Fruit fly (Drosophila melanogaster) whole organism: Measurements from ENCODE around the gene Osi11.

Source experiments
- CG8478 ChIP-seq: fragments of >200 bp; optimal IDR thresholded peaks from 2 replicates; lab custom pipeline; 2018; ENCODE audit warnings: inconsistent platforms
- Dll ChIP-seq: fragments of >200 bp; optimal IDR thresholded peaks from 2 replicates; lab custom pipeline; 2017
- EcR ChIP-seq, 2 experiments: fragments of >200 bp; optimal IDR thresholded peaks; 2 replicates each; lab custom pipeline; 2017; ENCODE audit warnings: missing biosample characterization in 2 of 2, missing genetic modification characterization in 2 of 2, missing genetic modification reagents in 2 of 2
- pan ChIP-seq: fragments of >200 bp; optimal IDR thresholded peaks from 2 replicates; lab custom pipeline; 2017
- psq ChIP-seq: fragments of >200 bp; optimal IDR thresholded peaks from 2 replicates; lab custom pipeline; 2017
- usp ChIP-seq: fragments of >200 bp; optimal IDR thresholded peaks from 2 replicates; lab custom pipeline; 2017; ENCODE audit warnings: missing biosample characterization, missing genetic modification characterization, mixed read lengths

Osi11 gene

DNA sequence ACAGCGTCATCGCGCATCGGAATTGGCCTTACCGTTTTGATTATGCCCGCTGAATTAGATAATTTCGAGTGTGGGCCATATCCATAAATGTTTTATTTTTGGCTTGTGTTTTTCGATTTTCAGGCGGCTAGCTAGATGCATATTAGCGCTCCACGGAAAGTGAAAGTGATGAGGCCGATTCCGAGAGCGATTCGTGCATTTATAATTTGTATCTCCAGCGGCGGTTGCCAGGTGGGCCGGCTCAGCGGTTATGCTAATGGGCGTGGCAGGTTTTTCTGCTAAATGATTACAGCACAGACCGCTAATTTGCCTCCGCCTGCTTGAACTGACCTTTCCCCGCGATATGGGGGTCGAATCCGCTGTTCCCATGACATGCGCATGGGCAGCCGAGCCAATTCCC is 23.6 kb downstream of the Osi11 start:
- TF ChIP-seq pan (no peak), CG8478 (lab: Kevin White, UChicago) (no peak), EcR (GFP tag; optimal IDR thresholded peaks at IDR 0.05; lab: Kevin White, UChicago) (no peak)

DNA sequence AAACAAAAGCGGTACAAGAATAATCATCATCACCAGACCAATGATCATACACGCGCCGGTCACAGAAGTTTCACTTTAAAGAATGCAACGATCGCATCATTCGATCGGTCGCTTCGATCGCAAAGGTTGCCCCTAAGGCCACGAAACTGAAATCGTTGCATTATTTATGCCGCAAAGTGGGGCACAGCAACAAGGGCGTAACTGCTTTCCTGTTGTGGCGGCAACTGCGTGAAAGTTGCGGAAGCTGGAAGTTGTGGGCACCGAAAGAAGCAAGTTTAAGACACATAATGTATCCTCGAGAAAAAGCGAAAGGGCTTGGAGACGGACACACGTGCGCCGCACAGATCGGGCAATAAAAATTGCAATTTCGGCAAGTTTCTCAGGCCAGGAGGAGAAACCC is 24.5 kb downstream of the Osi11 start:
- TF ChIP-seq pan: no peak
- TF ChIP-seq Dll (lab: Kevin White, UChicago): peak; percentile 59

DNA sequence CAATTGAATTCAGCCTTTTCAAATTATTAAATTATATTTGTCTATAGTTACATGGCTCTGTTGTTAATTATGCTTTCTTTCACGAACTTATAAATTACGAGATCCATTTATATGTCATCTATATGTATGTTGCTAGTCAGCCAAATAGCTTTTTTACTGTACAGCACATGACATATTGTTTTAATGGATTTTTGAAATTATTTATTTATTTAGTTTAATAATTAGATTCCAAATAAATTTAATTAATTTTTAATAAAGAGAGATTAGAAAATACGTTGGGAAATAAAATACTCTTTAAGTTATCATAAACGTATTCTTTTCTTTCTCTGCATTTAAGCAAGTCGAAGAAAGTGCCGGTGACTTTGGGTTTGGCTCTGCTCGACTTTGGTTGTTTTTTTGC is 27.3 kb downstream of the Osi11 start:
- TF ChIP-seq usp (GFP tag; lab: Kevin White, UChicago): no peak
- TF ChIP-seq CG8478 (lab: Kevin White, UChicago): no peak
- no peak for TF ChIP-seq psq (lab: Kevin White, UChicago)
- no peak for TF ChIP-seq EcR (GFP tag; optimal IDR thresholded peaks at IDR 0.05; lab: Kevin White, UChicago)
- TF ChIP-seq pan: no peak
- no peak for TF ChIP-seq Dll (lab: Kevin White, UChicago)

DNA sequence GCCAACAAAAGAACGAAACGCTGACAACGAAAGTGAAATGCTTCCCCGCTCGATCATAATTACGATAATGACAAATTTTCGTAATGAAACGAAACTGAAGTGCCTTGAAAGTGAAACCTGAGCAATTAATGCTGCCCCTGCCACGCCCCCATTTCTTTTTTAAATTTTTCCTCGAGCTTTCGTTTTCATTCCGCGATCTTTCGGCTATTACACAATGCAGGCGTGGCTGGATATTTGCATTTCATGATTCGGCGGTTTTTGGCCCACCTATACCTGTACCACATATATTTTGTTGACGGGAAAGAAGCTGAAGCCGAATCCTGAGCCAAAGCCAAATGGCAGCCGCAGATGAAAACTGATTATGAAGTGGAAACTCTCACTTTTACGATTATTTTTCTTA is 28.3 kb downstream of the Osi11 start:
- no peak for TF ChIP-seq usp (GFP tag; lab: Kevin White, UChicago)
- no peak for TF ChIP-seq Dll (lab: Kevin White, UChicago)
- no peak for TF ChIP-seq EcR (GFP tag; optimal IDR thresholded peaks at IDR 0.05; lab: Kevin White, UChicago)
- no peak for TF ChIP-seq psq (lab: Kevin White, UChicago)
- TF ChIP-seq pan: no peak
- TF ChIP-seq CG8478 (lab: Kevin White, UChicago): no peak

DNA sequence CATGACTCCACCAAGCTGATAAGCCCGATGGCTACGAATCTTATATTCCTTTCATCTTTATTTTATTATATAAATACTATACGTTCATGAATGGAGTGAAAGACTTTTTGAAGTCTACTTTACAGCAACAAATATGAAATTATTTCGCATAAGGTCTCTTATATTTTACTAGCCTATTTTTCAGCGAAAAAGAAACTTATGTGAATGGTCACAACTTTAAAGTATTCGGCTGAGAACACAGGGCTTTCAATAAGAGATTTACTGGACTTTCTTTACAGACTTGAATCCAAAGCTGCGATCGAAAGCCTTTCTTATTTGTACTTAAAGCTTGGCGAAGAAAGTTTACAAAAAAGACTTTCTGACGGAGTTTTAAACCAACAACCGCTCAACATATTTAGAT is 29.6 kb downstream of the Osi11 start:
- no peak for TF ChIP-seq pan
- TF ChIP-seq EcR (GFP tag; optimal IDR thresholded peaks at IDR 0.05; lab: Kevin White, UChicago): no peak
- no peak for TF ChIP-seq psq (lab: Kevin White, UChicago)
- TF ChIP-seq Dll (lab: Kevin White, UChicago): no peak
- TF ChIP-seq CG8478 (lab: Kevin White, UChicago): no peak
- TF ChIP-seq usp (GFP tag; lab: Kevin White, UChicago): no peak

DNA sequence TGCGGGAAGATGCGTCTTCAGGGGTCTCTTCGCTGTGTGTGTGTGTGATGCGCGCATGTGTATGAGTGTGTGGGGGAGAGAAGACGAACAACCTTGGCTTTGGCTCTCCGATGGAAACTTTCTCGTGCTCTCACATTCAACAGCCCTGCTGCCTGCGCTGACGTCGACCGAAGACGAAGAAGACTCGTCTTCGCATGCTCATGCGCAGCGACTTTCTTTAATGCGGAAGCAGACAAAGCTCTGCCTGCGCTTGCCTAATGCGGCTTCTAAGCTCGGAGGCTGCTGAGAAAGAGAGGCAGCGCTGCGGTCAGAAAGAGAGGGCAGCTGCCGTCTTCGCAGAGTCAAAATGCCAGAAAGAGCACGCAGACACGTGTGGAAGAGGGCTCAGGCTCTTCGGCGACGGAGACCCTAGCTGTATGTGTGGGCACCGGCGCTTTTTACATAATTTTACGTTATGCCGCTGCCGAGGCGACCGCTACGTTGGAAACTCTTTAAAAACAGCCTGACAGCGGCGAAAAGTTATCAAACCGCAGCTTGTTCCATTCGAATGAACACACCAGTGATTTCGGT is 34.3 kb downstream of the Osi11 start, which contains the start of gene Osi6:
TSS of gene Osi6 (plus strand) at position 520 of the 570 bp plus-strand sequence.
- no peak for TF ChIP-seq usp (GFP tag; lab: Kevin White, UChicago)
- peak; percentile 29 for TF ChIP-seq Dll (lab: Kevin White, UChicago)

DNA sequence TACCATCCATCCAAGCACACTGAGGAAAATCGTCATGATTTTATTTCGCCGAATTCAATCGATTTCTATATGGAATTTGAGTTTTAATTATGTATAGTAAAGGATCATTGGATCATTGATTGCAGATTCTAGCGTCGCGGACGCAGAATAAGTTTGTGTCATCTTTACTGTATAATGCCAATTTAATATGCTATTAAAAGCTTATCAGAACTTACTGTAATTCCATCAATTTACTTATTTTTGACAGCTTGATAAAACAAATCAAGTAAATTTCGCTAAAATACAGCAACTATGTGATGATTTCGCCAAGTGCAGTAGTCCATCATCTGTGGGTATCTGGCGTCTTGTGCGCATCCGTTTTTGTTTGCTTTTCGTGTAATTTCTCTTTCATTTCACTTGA is 35.5 kb downstream of the Osi11 start:
- TF ChIP-seq psq (lab: Kevin White, UChicago): no peak

DNA sequence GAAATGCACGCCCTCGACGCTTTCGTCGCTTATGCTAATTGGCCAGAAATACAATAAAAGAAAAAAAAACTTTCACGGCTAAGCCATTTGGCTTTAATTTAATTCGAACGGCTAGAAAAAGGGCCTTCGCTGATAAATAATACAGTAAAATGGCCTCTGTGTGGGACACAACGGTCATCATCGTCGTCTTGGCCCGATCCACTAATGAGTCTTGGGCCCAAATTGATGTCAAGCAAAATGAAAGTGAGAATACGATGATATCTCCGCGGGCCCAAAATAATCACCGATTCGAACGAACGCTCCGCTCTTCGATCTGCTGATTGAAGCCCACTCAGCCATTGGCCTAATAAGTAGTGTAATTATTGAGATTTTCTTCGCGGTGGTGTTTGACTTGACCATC is 37.2 kb downstream of the Osi11 start:
- no peak for TF ChIP-seq EcR (GFP tag; optimal IDR thresholded peaks at IDR 0.05; lab: Kevin White, UChicago)
- TF ChIP-seq psq (lab: Kevin White, UChicago): no peak
- no peak for TF ChIP-seq CG8478 (lab: Kevin White, UChicago)
- TF ChIP-seq usp (GFP tag; lab: Kevin White, UChicago): no peak
- no peak for TF ChIP-seq pan
- TF ChIP-seq Dll (lab: Kevin White, UChicago): no peak

DNA sequence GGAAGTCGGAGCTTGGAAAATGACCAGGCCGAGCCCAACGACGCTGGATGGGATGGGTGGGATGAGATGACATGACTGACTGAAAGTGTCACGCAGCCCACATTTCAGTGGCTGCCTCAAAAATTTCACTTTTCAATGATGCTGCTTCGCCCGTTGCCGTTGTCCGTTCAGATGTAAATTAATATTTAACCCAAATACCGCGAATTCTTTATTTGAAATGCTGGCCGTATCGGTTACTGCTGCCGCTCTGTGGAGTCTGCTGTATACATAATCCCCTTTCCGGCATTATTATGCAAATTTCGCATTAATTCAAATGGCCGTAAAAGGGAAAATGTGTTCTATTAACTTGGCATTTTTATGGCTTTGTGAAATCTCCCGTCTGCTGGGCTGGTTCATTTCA is 38.3 kb downstream of the Osi11 start:
- TF ChIP-seq CG8478 (lab: Kevin White, UChicago): no peak
- no peak for TF ChIP-seq Dll (lab: Kevin White, UChicago)
- TF ChIP-seq usp (GFP tag; lab: Kevin White, UChicago): no peak
- TF ChIP-seq EcR (GFP tag; optimal IDR thresholded peaks at IDR 0.05; lab: Kevin White, UChicago): no peak
- TF ChIP-seq psq (lab: Kevin White, UChicago): no peak
- no peak for TF ChIP-seq pan

DNA sequence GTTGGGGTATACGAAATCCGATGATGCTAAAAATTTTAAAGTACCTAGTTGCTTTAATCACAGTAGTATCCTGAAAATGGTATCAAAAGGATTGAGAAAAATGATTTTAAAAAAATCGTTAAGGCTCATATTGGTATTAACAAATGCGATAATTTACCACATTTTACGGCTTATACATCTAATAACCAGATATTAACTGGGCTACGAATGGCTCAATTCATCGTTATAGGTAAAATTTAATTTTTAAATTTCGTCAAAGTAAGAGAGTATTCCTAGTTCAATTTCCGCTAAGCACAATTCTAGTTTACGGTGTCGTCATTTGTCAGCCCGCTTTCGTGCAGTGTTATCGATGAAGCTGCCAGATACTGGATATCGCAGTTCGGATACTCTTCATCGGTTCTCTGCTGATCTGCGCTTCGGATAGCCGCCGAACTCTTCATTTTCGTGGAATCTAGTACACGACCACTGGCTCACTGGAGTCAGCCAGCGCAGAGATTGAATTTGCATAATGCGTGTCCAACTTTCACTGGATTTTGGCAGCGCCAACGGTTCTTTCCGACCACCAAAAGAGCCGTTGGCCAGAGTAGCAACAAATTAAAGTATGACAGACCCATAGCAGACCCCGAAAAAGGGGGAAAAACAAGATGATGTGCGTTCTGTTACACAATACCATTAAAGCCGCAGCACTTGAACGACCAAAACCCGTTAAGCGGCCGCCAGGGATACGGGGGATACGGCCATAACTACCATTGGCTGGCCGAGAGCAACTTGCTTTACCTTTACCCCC is 39.3 kb downstream of the Osi11 start:
- peak; percentile 37 for TF ChIP-seq Dll (lab: Kevin White, UChicago)
- no peak for TF ChIP-seq pan

DNA sequence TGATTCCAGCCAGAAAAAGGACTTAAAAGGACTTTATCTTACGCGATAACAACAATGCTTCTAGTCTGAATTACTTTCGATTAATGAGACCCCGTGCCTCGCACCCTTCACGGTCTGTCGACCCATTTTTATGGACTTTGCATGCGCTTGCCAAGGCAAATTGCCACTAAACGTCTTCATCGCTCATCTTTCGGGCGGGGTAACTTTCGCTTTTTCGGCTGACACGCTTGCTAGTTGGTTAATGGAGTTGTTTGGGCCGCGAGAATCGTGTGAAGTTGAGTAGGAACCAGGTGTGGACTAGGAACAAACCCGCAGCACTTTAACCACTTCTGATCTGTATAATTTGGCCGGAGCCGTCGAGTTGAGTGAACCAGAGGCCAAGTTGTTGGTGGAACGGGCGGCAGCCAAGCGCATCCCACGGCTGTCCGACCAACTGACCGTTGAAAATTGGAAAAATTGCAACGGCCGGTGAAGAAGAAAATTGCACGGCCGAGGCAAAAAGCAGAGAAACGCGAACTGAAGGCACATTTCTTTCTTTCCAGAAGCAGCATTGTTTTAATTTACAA is 41.5 kb downstream of the Osi11 start, which contains the start of gene Osi5:
TSS of gene Osi5 (plus strand) at position 516 of the 566 bp plus-strand sequence.
- TF ChIP-seq pan: no peak
- TF ChIP-seq Dll (lab: Kevin White, UChicago): no peak
- TF ChIP-seq CG8478 (lab: Kevin White, UChicago): no peak
- TF ChIP-seq EcR (GFP tag; optimal IDR thresholded peaks at IDR 0.05; lab: Kevin White, UChicago): no peak
- TF ChIP-seq psq (lab: Kevin White, UChicago): no peak
- TF ChIP-seq usp (GFP tag; lab: Kevin White, UChicago): no peak

DNA sequence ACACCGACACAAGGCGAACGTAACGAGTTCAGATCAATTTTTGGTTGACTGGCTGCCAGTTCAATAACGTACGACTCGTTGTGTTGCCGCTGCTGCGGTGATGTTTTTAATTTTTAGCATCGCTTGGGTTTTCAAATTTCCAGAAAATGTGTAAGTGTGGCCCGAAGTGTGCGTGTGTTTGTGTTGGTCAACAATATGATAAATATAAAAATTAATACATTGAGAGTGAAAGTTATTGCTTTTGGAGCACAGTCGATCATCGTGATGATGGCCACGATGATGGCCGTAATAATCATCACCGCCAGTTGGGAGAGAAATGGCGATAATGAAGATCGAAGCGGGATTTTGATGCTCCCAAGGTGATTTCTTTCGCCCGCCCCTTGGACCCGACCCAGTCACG is 42.4 kb downstream of the Osi11 start:
- TF ChIP-seq pan: no peak
- TF ChIP-seq EcR (GFP tag; optimal IDR thresholded peaks at IDR 0.05; lab: Kevin White, UChicago): no peak
- no peak for TF ChIP-seq CG8478 (lab: Kevin White, UChicago)
- TF ChIP-seq usp (GFP tag; lab: Kevin White, UChicago): no peak
- TF ChIP-seq Dll (lab: Kevin White, UChicago): no peak
- no peak for TF ChIP-seq psq (lab: Kevin White, UChicago)
